Fruit fly (Drosophila melanogaster): Measurements from ENCODE around the gene CG12766.

dm6 chr3L:3976438-3976837, 36.5 kb upstream of the CG12766 start:
- no peak for TF ChIP-seq kay (GFP tag; ENCODE audit: borderline replicate concordance)
- TF ChIP-seq CG7101 (tag; optimal IDR thresholded peaks at IDR 0.05), result no peak
- no peak for TF ChIP-seq CG7045 (GFP tag; optimal IDR thresholded peaks at IDR 0.05)
- TF ChIP-seq CG12768 (GFP tag; optimal IDR thresholded peaks at IDR 0.05), result no peak
- no peak for TF ChIP-seq Mnt (GFP tag; optimal IDR thresholded peaks at IDR 0.05)
